Worm (Caenorhabditis elegans) whole organism, midembryonic: ENCODE measurements around the gene mig-23.

Source experiments
- T22C8.4 ChIP-seq: fragments of 200-800 bp; sonication (Bioruptor generic); IDR thresholded peaks from 2 replicates; pipeline ENCODE4 v1.3.6; 2022; ENCODE audit warnings: missing genetic modification characterization, missing compliant biosample characterization
- flt-1 ChIP-seq: fragments of 200-800 bp; sonication (Bioruptor generic); IDR thresholded peaks from 2 replicates; pipeline ENCODE4 v1.3.6; 2022; ENCODE audit warnings: missing genetic modification characterization, missing compliant biosample characterization
- tab-1 ChIP-seq: fragments of 200-800 bp; sonication (Bioruptor generic); IDR thresholded peaks from 2 replicates; pipeline ENCODE4 v1.3.6; 2022; ENCODE audit warnings: missing genetic modification characterization, missing compliant biosample characterization
- ztf-23 ChIP-seq: fragments of 200-800 bp; sonication (Bioruptor generic); IDR thresholded peaks from 2 replicates; pipeline ENCODE4 v1.3.6; 2022; ENCODE audit warnings: missing genetic modification reagents, missing genetic modification characterization, missing compliant biosample characterization
- ztf-29 ChIP-seq: fragments of 200-800 bp; sonication (Bioruptor generic); IDR thresholded peaks from 2 replicates; pipeline ENCODE4 v1.3.6; 2022; ENCODE audit warnings: missing genetic modification reagents, missing genetic modification characterization, missing compliant biosample characterization

- TF ChIP-seq ztf-23 (GFP tag; lab: Robert Waterston, UW) (no peak), tab-1 (GFP tag; lab: Robert Waterston, UW) (no peak), flt-1 (no peak), ztf-29 (GFP tag; lab: Robert Waterston, UW) (no peak), T22C8.4 (no peak)
These were observed 27.7 kb upstream of the mig-23 start for ce11 chrX:5976206-5976960.
